Fruit fly (Drosophila melanogaster): ENCODE measurements around the gene Syx13.
A peak's percentile ranks its signal among the peaks of the same experiment; 100 is the strongest.

Gene Syx13

DNA sequence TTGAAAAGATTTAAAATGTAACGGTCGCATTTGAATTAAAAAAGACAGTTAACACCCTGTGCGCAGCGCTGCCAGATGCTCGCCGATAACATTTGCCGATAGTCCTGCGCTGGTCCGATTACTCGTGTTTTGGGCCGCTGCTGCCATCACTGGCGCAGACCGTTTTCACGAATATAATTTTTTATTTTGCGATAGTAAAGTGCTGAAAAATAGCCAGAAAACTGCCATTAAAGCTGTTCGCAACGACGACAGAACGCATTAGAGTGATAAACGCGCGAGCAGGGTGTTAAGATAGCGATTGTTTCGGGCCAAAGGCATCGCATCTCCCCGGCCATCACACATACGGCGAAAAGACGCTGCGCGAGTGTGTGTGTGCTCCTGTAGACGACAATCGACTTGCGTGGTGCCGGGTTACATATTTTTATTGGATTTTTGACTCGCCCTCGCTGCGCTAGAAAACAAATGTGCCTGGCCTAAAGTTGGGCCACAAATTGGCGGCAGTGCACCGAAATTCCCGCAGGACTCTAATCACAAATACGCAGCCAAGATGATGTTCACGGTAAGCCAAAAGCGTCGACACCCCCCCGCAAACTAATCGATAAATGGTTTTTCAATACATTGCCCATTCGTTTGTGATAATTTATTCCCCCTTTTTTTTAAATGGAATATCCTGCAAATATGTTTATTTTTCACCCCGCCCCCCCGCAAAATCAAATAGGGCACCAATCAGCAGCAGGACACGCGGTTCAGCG, 7.4 kb upstream of the Syx13 start, which contains the start of gene Srrm1:
Gene Srrm1 (plus strand): TSS at position 116 of the 752 bp plus-strand sequence.
- TF ChIP-seq CrebA (GFP tag; optimal IDR thresholded peaks at IDR 0.05; ENCODE audit: borderline replicate concordance), result no peak
- TF ChIP-seq usp (GFP tag; optimal IDR thresholded peaks at IDR 0.05), result no peak
- TF ChIP-seq fru (GFP tag; optimal IDR thresholded peaks at IDR 0.05), result peak; percentile 30
- TF ChIP-seq psq (GFP tag; optimal IDR thresholded peaks at IDR 0.05), result no peak
- no peak for TF ChIP-seq Myc (optimal IDR thresholded peaks at IDR 0.05)
- TF ChIP-seq OdsH (GFP tag; optimal IDR thresholded peaks at IDR 0.05), result no peak
- no peak for TF ChIP-seq woc (GFP tag; optimal IDR thresholded peaks at IDR 0.05)
- TF ChIP-seq jim (GFP tag; optimal IDR thresholded peaks at IDR 0.05), result no peak
- no peak for TF ChIP-seq Mio (GFP tag; optimal IDR thresholded peaks at IDR 0.05)
- TF ChIP-seq sage (GFP tag; optimal IDR thresholded peaks at IDR 0.05), result no peak
- no peak for TF ChIP-seq lola (GFP tag; optimal IDR thresholded peaks at IDR 0.05)
- no peak for TF ChIP-seq GATAd (GFP tag; optimal IDR thresholded peaks at IDR 0.05)
- TF ChIP-seq Dif (GFP tag; optimal IDR thresholded peaks at IDR 0.05; ENCODE audit: partially characterized antibody), result no peak
- no peak for TF ChIP-seq br (GFP tag; optimal IDR thresholded peaks at IDR 0.05)
- no peak for TF ChIP-seq Abd-B (GFP tag; optimal IDR thresholded peaks at IDR 0.05)
- no peak for TF ChIP-seq Vsx2 (GFP tag; optimal IDR thresholded peaks at IDR 0.05; ENCODE audit: partially characterized antibody)
- no peak for TF ChIP-seq dmrt93B (GFP tag; optimal IDR thresholded peaks at IDR 0.05)
- no peak for TF ChIP-seq brk (GFP tag; optimal IDR thresholded peaks at IDR 0.05)
- no peak for TF ChIP-seq CG32264 (GFP tag; optimal IDR thresholded peaks at IDR 0.05)
- no peak for TF ChIP-seq Hnf4 (GFP tag; optimal IDR thresholded peaks at IDR 0.05)
- peak; percentile 87 for TF ChIP-seq Hr83 (GFP tag; optimal IDR thresholded peaks at IDR 0.05; ENCODE audit: poor library complexity, severe bottlenecking)
- TF ChIP-seq foxo (GFP tag; optimal IDR thresholded peaks at IDR 0.05), result peak in 1 of 2 experiments; percentile 50
- TF ChIP-seq dl (GFP tag; optimal IDR thresholded peaks at IDR 0.05; ENCODE audit: insufficient read depth in 1 of 2, partially characterized antibody in 2 of 2), result no peak
- TF ChIP-seq Dfd (GFP tag; optimal IDR thresholded peaks at IDR 0.05), result no peak
- no peak for TF ChIP-seq Rel (GFP tag; optimal IDR thresholded peaks at IDR 0.05)
- TF ChIP-seq Rel (tag; optimal IDR thresholded peaks at IDR 0.05), result no peak
- TF ChIP-seq HLH106 (tag; optimal IDR thresholded peaks at IDR 0.05), result no peak
- TF ChIP-seq N (GFP tag; optimal IDR thresholded peaks at IDR 0.05), result no peak
- TF ChIP-seq sv (GFP tag; optimal IDR thresholded peaks at IDR 0.05), result peak; percentile 21
- no peak for TF ChIP-seq dsf (GFP tag; optimal IDR thresholded peaks at IDR 0.05; ENCODE audit: borderline replicate concordance)
- peak; percentile 32 for TF ChIP-seq CG9705 (GFP tag; optimal IDR thresholded peaks at IDR 0.05)
- no peak for TF ChIP-seq pan (optimal IDR thresholded peaks at IDR 0.05)
- peak; percentile 46 for TF ChIP-seq rgr (GFP tag; optimal IDR thresholded peaks at IDR 0.05)
- no peak for TF ChIP-seq Hr78 (GFP tag; optimal IDR thresholded peaks at IDR 0.05)
- TF ChIP-seq ey (GFP tag; optimal IDR thresholded peaks at IDR 0.05), result peak; percentile 8
- TF ChIP-seq Sp1 (GFP tag; optimal IDR thresholded peaks at IDR 0.05), result peak; percentile 20
- TF ChIP-seq tai (GFP tag; optimal IDR thresholded peaks at IDR 0.05), result no peak
- TF ChIP-seq Jra (GFP tag; optimal IDR thresholded peaks at IDR 0.05), result no peak
- peak; percentile 33 for TF ChIP-seq h (GFP tag; optimal IDR thresholded peaks at IDR 0.05)

- TF ChIP-seq pan (optimal IDR thresholded peaks at IDR 0.05) (no peak), br (GFP tag; optimal IDR thresholded peaks at IDR 0.05) (no peak), Sp1 (GFP tag; optimal IDR thresholded peaks at IDR 0.05) (no peak), foxo (GFP tag; optimal IDR thresholded peaks at IDR 0.05) (no peak), brk (GFP tag; optimal IDR thresholded peaks at IDR 0.05) (no peak), Dfd (GFP tag; optimal IDR thresholded peaks at IDR 0.05) (no peak), Rel (GFP tag; optimal IDR thresholded peaks at IDR 0.05) (no peak), Rel (tag; optimal IDR thresholded peaks at IDR 0.05) (no peak), CG9705 (GFP tag; optimal IDR thresholded peaks at IDR 0.05) (no peak)
Observed at dm6 chr3L:13040849-13041248, 3.4 kb upstream of the Syx13 start.
